Worm (Caenorhabditis elegans) whole organism, young adult: ENCODE data around the gene ser-2.

Source experiments
- F37B4.10 ChIP-seq: fragments of 200-800 bp; sonication (Bioruptor generic); IDR thresholded peaks from 2 replicates; pipeline ENCODE4 v1.3.6; 2022; ENCODE audit warnings: missing genetic modification characterization, missing compliant biosample characterization
- F52B5.7 ChIP-seq: sonication (generic microtip); optimal IDR thresholded peaks from 2 replicates; lab custom pipeline; 2016; ENCODE audit warnings: mild to moderate bottlenecking, missing genetic modification characterization, missing compliant biosample characterization
- F57A8.1 ChIP-seq: fragments of 200-800 bp; sonication (Bioruptor generic); optimal IDR thresholded peaks from 2 replicates; lab custom pipeline; 2018; ENCODE audit warnings: mild to moderate bottlenecking, missing genetic modification characterization, moderate library complexity, missing compliant biosample characterization
- Y56A3A.18 ChIP-seq: fragments of 200-800 bp; sonication (Bioruptor generic); IDR thresholded peaks from 2 replicates; pipeline ENCODE4 v1.3.6; 2022; ENCODE audit warnings: missing genetic modification reagents, missing genetic modification characterization, missing compliant biosample characterization
- ama-1 ChIP-seq, 3 experiments: fragments of 150-350 bp in 1 of 3; sonication (generic microtip) in 2 of 3; optimal IDR thresholded peaks; 2 replicates each; lab custom pipeline; 2014 to 2018; ENCODE audit warnings: missing biosample characterization in 2 of 3, missing genetic modification characterization in 2 of 3, missing genetic modification reagents in 2 of 3
- dpl-1 ChIP-seq: fragments of 150-350 bp; optimal IDR thresholded peaks from 2 replicates; lab custom pipeline; 2014; ENCODE audit warnings: missing biosample characterization, missing genetic modification reagents, missing genetic modification characterization
- efl-1 ChIP-seq: fragments of 150-350 bp; optimal IDR thresholded peaks from 2 replicates; lab custom pipeline; 2014; ENCODE audit warnings: missing biosample characterization, missing genetic modification reagents, missing genetic modification characterization
- egl-18 ChIP-seq: fragments of 200-800 bp; sonication (Bioruptor generic); IDR thresholded peaks from 2 replicates; pipeline ENCODE4 v1.3.6; 2022; ENCODE audit warnings: missing genetic modification reagents, missing genetic modification characterization, missing compliant biosample characterization
- madf-3 ChIP-seq: fragments of 200-800 bp; sonication (Bioruptor generic); IDR thresholded peaks from 2 replicates; pipeline ENCODE4 v1.3.6; 2022; ENCODE audit warnings: missing genetic modification reagents, missing genetic modification characterization, missing compliant biosample characterization
- madf-8 ChIP-seq: fragments of 200-800 bp; sonication (Bioruptor generic); conservative IDR thresholded peaks from 2 replicates; pipeline ENCODE4 v1.3.6; 2022; ENCODE audit warnings: missing genetic modification reagents, missing genetic modification characterization, missing compliant biosample characterization
- nhr-27 ChIP-seq: fragments of 200-800 bp; sonication (Bioruptor generic); optimal IDR thresholded peaks from 2 replicates; lab custom pipeline; 2018; ENCODE audit warnings: mild to moderate bottlenecking, missing genetic modification characterization, moderate library complexity, missing compliant biosample characterization
- rpc-1 ChIP-seq, 2 experiments: fragments of 150-350 bp in 1 of 2; sonication (generic microtip) in 1 of 2; optimal IDR thresholded peaks; 2 replicates each; lab custom pipeline; 2014 to 2018; ENCODE audit warnings: missing biosample characterization in 1 of 2, missing genetic modification characterization in 1 of 2, missing genetic modification reagents in 1 of 2, missing genotype in 1 of 2
- snpc-4 ChIP-seq, 5 experiments: fragments of 150-350 bp in 1 of 5; sonication (generic microtip) in 4 of 5; optimal IDR thresholded peaks; 2 replicates each; lab custom pipeline; 2014 to 2018; ENCODE audit warnings: missing genetic modification characterization in 5 of 5, missing biosample characterization in 3 of 5, antibody characterized with exemption in 2 of 5, mild to moderate bottlenecking in 2 of 5, missing compliant biosample characterization in 2 of 5, missing genotype in 2 of 5, moderate library complexity in 2 of 5, missing genetic modification reagents in 1 of 5
- sptf-2 ChIP-seq: fragments of 200-800 bp; sonication (Bioruptor generic); optimal IDR thresholded peaks from 2 replicates; lab custom pipeline; 2018; ENCODE audit warnings: mild to moderate bottlenecking, missing genetic modification characterization, missing compliant biosample characterization

DNA sequence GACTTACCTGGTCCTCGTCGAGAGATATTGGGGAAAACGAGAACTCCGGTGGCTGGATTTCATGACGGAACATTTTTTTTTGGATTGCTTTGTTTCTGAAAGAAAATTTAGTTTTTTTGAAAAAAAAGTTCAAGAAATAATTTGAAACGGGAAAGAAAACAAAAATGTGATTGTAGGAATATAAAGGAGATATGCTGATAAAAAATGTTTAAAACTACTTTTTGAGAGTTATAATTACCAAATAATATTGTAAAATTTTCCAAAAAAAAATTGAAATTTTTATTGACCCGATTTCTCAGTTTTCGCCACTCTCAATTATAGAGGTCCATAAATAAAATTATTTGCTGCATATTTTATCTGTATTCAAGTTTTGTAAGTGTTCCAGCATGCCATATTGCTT, 14.4 kb upstream of the ser-2 start, which contains the start of gene glb-28:
- no peak for TF ChIP-seq snpc-4 (GFP tag; optimal IDR thresholded peaks at IDR 0.05; lab: Kevin White, UChicago)
- TF ChIP-seq snpc-4 (tag; optimal IDR thresholded peaks at IDR 0.05; lab: Kevin White, UChicago), result no peak
- TF ChIP-seq madf-3 (GFP tag; lab: Robert Waterston, UW), result no peak
- no peak for TF ChIP-seq ama-1 (optimal IDR thresholded peaks at IDR 0.05; lab: Kevin White, UChicago)
- no peak for TF ChIP-seq ama-1 (GFP tag; optimal IDR thresholded peaks at IDR 0.05; lab: Kevin White, UChicago)
- TF ChIP-seq F37B4.10 (GFP tag; lab: Robert Waterston, UW), result no peak
- TF ChIP-seq Y56A3A.18 (GFP tag; lab: Robert Waterston, UW), result no peak
- no peak for TF ChIP-seq madf-8 (GFP tag; lab: Robert Waterston, UW)
- TF ChIP-seq efl-1 (GFP tag; lab: Kevin White, UChicago), result no peak
- TF ChIP-seq rpc-1 (optimal IDR thresholded peaks at IDR 0.05; lab: Kevin White, UChicago), result no peak
- no peak for TF ChIP-seq rpc-1 (tag; optimal IDR thresholded peaks at IDR 0.05; lab: Kevin White, UChicago)
- no peak for TF ChIP-seq nhr-27 (tag; lab: Kevin White, UChicago)
- no peak for TF ChIP-seq egl-18 (GFP tag; lab: Robert Waterston, UW)
- TF ChIP-seq sptf-2 (GFP tag; lab: Kevin White, UChicago), result no peak
- TF ChIP-seq F57A8.1, result no peak
- no peak for TF ChIP-seq dpl-1
- TF ChIP-seq F52B5.7 (tag; lab: Kevin White, UChicago), result no peak
